Fruit fly (Drosophila melanogaster): ENCODE measurements around the gene sNPF-R.

- TF ChIP-seq Hr4 (GFP tag; optimal IDR thresholded peaks at IDR 0.05) (no peak), CG4318 (GFP tag; optimal IDR thresholded peaks at IDR 0.05) (no peak), pdm3 (GFP tag; optimal IDR thresholded peaks at IDR 0.05) (no peak), esn (GFP tag; optimal IDR thresholded peaks at IDR 0.05) (no peak), CG6792 (GFP tag; optimal IDR thresholded peaks at IDR 0.05) (no peak), Ets21C (GFP tag; optimal IDR thresholded peaks at IDR 0.05) (no peak)
These were observed 42.8 kb upstream of the sNPF-R start, which contains the start of gene obst-J for dm6 chr3L:20131643-20132042.

Measured in whole organism, prepupa.